Fruit fly (Drosophila melanogaster): ENCODE measurements around the gene CG6184.

DNA sequence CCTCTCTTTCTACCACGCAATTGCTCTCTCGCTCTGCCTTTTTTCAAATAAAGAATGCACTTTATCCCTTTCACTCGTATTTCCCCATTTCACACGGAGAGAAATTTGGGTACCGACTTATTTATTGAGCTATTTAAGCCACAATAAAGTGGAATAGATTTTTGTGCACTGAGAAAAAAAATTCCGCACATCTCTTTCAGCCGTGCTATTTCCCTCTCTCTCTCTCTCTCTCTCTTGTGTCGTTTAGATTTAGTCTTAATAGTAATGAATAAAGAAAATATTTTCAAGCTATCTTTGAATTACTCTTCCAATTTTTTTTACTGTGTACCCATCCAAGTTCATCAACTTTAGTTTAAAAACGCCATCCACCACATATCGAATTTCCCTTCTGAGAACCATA lies 34.1 kb downstream of the CG6184 start:
- TF ChIP-seq kay (GFP tag; ENCODE audit: borderline replicate concordance) (no peak), pad (GFP tag; optimal IDR thresholded peaks at IDR 0.05) (peak; percentile 65), CG5204 (GFP tag; optimal IDR thresholded peaks at IDR 0.05) (peak; percentile 52), tj (GFP tag; optimal IDR thresholded peaks at IDR 0.05) (peak; percentile 37), CG7045 (GFP tag; optimal IDR thresholded peaks at IDR 0.05) (peak; percentile 31), CG7101 (tag; optimal IDR thresholded peaks at IDR 0.05) (peak; percentile 33), cic (GFP tag; optimal IDR thresholded peaks at IDR 0.05) (no peak), CG33017 (tag; optimal IDR thresholded peaks at IDR 0.05) (peak; percentile 6)

Data from whole organism, adult.